Fruit fly (Drosophila melanogaster): ENCODE data around the gene tzn.

tzn gene

dm6 chr3L:20771891-20772646 lies 26.4 kb upstream of the tzn start (continued):
- peak; percentile 76 for TF ChIP-seq Oli (tag; optimal IDR thresholded peaks at IDR 0.05)
- TF ChIP-seq CG31441 (GFP tag; IDR thresholded peaks at IDR 0.05) = peak; percentile 81
- peak; percentile 67 for TF ChIP-seq jumu (GFP tag; optimal IDR thresholded peaks at IDR 0.05)
- TF ChIP-seq CG11398 (GFP tag; optimal IDR thresholded peaks at IDR 0.05) = peak; percentile 70
- TF ChIP-seq CG2129 (GFP tag; IDR thresholded peaks at IDR 0.05; ENCODE audit: partially characterized antibody) = no peak
- TF ChIP-seq Spps (tag; optimal IDR thresholded peaks at IDR 0.05) = peak; percentile 56
- peak; percentile 56; the same call in 1 of the 2 replicates for TF ChIP-seq ara (GFP tag; IDR thresholded peaks at IDR 0.05)
- peak; percentile 80 for TF ChIP-seq Atf6 (GFP tag; IDR thresholded peaks at IDR 0.05)
- TF ChIP-seq Nf-YC (tag; optimal IDR thresholded peaks at IDR 0.05) = no peak
- TF ChIP-seq B-H1 (GFP tag; IDR thresholded peaks at IDR 0.05) = peak; percentile 71
- TF ChIP-seq zen2 (GFP tag; IDR thresholded peaks at IDR 0.05; ENCODE audit: partially characterized antibody) = no peak
- TF ChIP-seq CG1602 (GFP tag; optimal IDR thresholded peaks at IDR 0.05) = peak; percentile 73
- peak; percentile 83; the same call in 2 of the 3 replicates for TF ChIP-seq otp (GFP tag; IDR thresholded peaks at IDR 0.05)
- TF ChIP-seq dati (GFP tag; IDR thresholded peaks at IDR 0.05) = peak; percentile 61
- TF ChIP-seq CG13296 (GFP tag; optimal IDR thresholded peaks at IDR 0.05) = peak; percentile 60
- peak; percentile 59 for TF ChIP-seq pho (GFP tag; optimal IDR thresholded peaks at IDR 0.05)
- peak; percentile 88 for TF ChIP-seq gem (tag; optimal IDR thresholded peaks at IDR 0.05)
- peak; percentile 53 to 73 for TF ChIP-seq dpn (GFP tag; optimal IDR thresholded peaks at IDR 0.05)
- peak; percentile 71; the same call in 3 of the 4 replicates for TF ChIP-seq Gug (GFP tag; IDR thresholded peaks at IDR 0.05)
- TF ChIP-seq CG9215 (GFP tag; IDR thresholded peaks at IDR 0.05) = peak; percentile 59
- TF ChIP-seq CG8089 (GFP tag; optimal IDR thresholded peaks at IDR 0.05) = peak; percentile 1
- TF ChIP-seq Eip74EF (GFP tag; optimal IDR thresholded peaks at IDR 0.05) = peak in 1 of 2 experiments; percentile 75
- TF ChIP-seq CG6254 (GFP tag; optimal IDR thresholded peaks at IDR 0.05) = peak; percentile 80
- peak; percentile 24 for TF ChIP-seq Ets97D (GFP tag; optimal IDR thresholded peaks at IDR 0.05)
- TF ChIP-seq CG12299 (tag; optimal IDR thresholded peaks at IDR 0.05) = peak; percentile 80
- TF ChIP-seq gsb (GFP tag; IDR thresholded peaks at IDR 0.05) = peak; percentile 57
- peak; percentile 76 for TF ChIP-seq CG6689 (GFP tag; IDR thresholded peaks at IDR 0.05)
- TF ChIP-seq CG5180 (GFP tag; optimal IDR thresholded peaks at IDR 0.05) = no peak
- no peak for TF ChIP-seq ham (GFP tag; IDR thresholded peaks at IDR 0.05)
- no peak for TF ChIP-seq CG14667 (GFP tag; IDR thresholded peaks at IDR 0.05)
- TF ChIP-seq CHES-1-like (GFP tag; optimal IDR thresholded peaks at IDR 0.05) = peak; percentile 73
- TF ChIP-seq CG1832 (GFP tag; optimal IDR thresholded peaks at IDR 0.05) = no peak
- TF ChIP-seq gt (GFP tag; IDR thresholded peaks at IDR 0.05) = no peak
- TF ChIP-seq org-1 (GFP tag; optimal IDR thresholded peaks at IDR 0.05) = peak; percentile 76
- no peak; the same call in 2 of the 3 replicates for TF ChIP-seq CG34224 (GFP tag; IDR thresholded peaks at IDR 0.05; ENCODE audit: partially characterized antibody)
- TF ChIP-seq CG31365 (tag; optimal IDR thresholded peaks at IDR 0.05) = peak; percentile 39
- TF ChIP-seq fd64A (GFP tag; optimal IDR thresholded peaks at IDR 0.05) = peak; percentile 46
- peak; percentile 74 for TF ChIP-seq bowl (GFP tag; IDR thresholded peaks at IDR 0.05)
- no peak for TF ChIP-seq CG13287 (GFP tag; IDR thresholded peaks at IDR 0.05; ENCODE audit: partially characterized antibody)
- TF ChIP-seq CG3838 (GFP tag; optimal IDR thresholded peaks at IDR 0.05) = no peak
- peak; percentile 70 for TF ChIP-seq dmrt11E (tag; optimal IDR thresholded peaks at IDR 0.05)
- TF ChIP-seq Stat92E (GFP tag; optimal IDR thresholded peaks at IDR 0.05) = no peak
- peak; percentile 67 for TF ChIP-seq salm (tag; optimal IDR thresholded peaks at IDR 0.05)
- peak; percentile 72 for TF ChIP-seq CG15514 (GFP tag; optimal IDR thresholded peaks at IDR 0.05)
- peak; percentile 42 for TF ChIP-seq rib (GFP tag; IDR thresholded peaks at IDR 0.05)
- peak; percentile 81 for TF ChIP-seq ATbp (GFP tag; optimal IDR thresholded peaks at IDR 0.05)
- peak; percentile 69 for TF ChIP-seq H15 (GFP tag; IDR thresholded peaks at IDR 0.05)
- TF ChIP-seq Dip2 (GFP tag; IDR thresholded peaks at IDR 0.05) = no peak
